Fruit fly (Drosophila melanogaster) whole organism, adult: Measurements from ENCODE around the gene CG31358.

Source experiments
- CG11617 ChIP-seq: fragments of 200-800 bp; sonication (Bioruptor generic); optimal IDR thresholded peaks from 2 replicates; lab custom pipeline; 2017; ENCODE audit warnings: mild to moderate bottlenecking, missing biosample characterization, missing genetic modification reagents, missing genetic modification characterization
- CG12768 ChIP-seq: fragments of 200-800 bp; sonication (Bioruptor generic); optimal IDR thresholded peaks from 2 replicates; lab custom pipeline; 2017; ENCODE audit warnings: missing biosample characterization, missing genetic modification characterization, mild to moderate bottlenecking, moderate library complexity, missing genetic modification reagents
- CG14711 ChIP-seq: fragments of 200-800 bp; sonication (Bioruptor generic); optimal IDR thresholded peaks from 2 replicates; lab custom pipeline; 2018; ENCODE audit warnings: missing biosample characterization, mild to moderate bottlenecking, missing genetic modification characterization, moderate library complexity
- CG1620 ChIP-seq: fragments of 200-800 bp; sonication (Bioruptor generic); optimal IDR thresholded peaks from 2 replicates; lab custom pipeline; 2016; ENCODE audit warnings: missing biosample characterization, missing genetic modification characterization
- CG33017 ChIP-seq: fragments of 200-800 bp; sonication (Bioruptor generic); optimal IDR thresholded peaks from 2 replicates; lab custom pipeline; 2018; ENCODE audit warnings: missing biosample characterization, mild to moderate bottlenecking, missing genetic modification characterization, moderate library complexity
- CG5204 ChIP-seq: fragments of 200-800 bp; sonication (Bioruptor generic); optimal IDR thresholded peaks from 2 replicates; lab custom pipeline; 2016; ENCODE audit warnings: missing biosample characterization, missing genetic modification characterization
- CG7045 ChIP-seq: fragments of 200-800 bp; sonication (Bioruptor generic); optimal IDR thresholded peaks from 2 replicates; lab custom pipeline; 2017; ENCODE audit warnings: missing biosample characterization, mild to moderate bottlenecking, missing genetic modification characterization
- CG7101 ChIP-seq: fragments of 200-800 bp; sonication (Bioruptor generic); optimal IDR thresholded peaks from 2 replicates; lab custom pipeline; 2018; ENCODE audit warnings: missing biosample characterization, mild to moderate bottlenecking, missing genetic modification characterization, moderate library complexity
- Clk ChIP-seq: fragments of 200-800 bp; sonication (Bioruptor generic); optimal IDR thresholded peaks from 2 replicates; lab custom pipeline; 2017; ENCODE audit warnings: missing biosample characterization, missing genetic modification characterization
- Crg-1 ChIP-seq: fragments of 200-800 bp; sonication (Bioruptor generic); optimal IDR thresholded peaks from 2 replicates; lab custom pipeline; 2016; ENCODE audit warnings: missing biosample characterization, missing genetic modification characterization
- Hr96 ChIP-seq: fragments of 200-800 bp; sonication (Bioruptor generic); optimal IDR thresholded peaks from 2 replicates; lab custom pipeline; 2016; ENCODE audit warnings: missing biosample characterization, missing genetic modification characterization
- Mnt ChIP-seq: fragments of 200-800 bp; sonication (Bioruptor generic); optimal IDR thresholded peaks from 2 replicates; lab custom pipeline; 2016; ENCODE audit warnings: missing biosample characterization, mild to moderate bottlenecking, missing genetic modification characterization
- bab1 ChIP-seq: fragments of 200-800 bp; sonication (Bioruptor generic); optimal IDR thresholded peaks from 3 replicates; lab custom pipeline; 2019; ENCODE audit warnings: missing biosample characterization, mild to moderate bottlenecking, missing genetic modification characterization, moderate library complexity
- cic ChIP-seq: fragments of 200-800 bp; sonication (Bioruptor generic); optimal IDR thresholded peaks from 2 replicates; lab custom pipeline; 2017; ENCODE audit warnings: missing biosample characterization, mild to moderate bottlenecking, missing genetic modification characterization, moderate library complexity
- cnc ChIP-seq, 2 experiments: fragments of >200 bp; optimal IDR thresholded peaks; 2 replicates each; lab custom pipeline; 2017
- kay ChIP-seq: fragments of 200-800 bp; sonication (Bioruptor generic); peaks from one replicate; lab custom pipeline; 2016; ENCODE audit warnings: missing biosample characterization, missing genetic modification characterization, borderline replicate concordance
- ovo ChIP-seq: fragments of 200-800 bp; sonication (Bioruptor generic); optimal IDR thresholded peaks from 2 replicates; lab custom pipeline; 2016; ENCODE audit warnings: missing biosample characterization, missing genetic modification characterization
- pad ChIP-seq: fragments of 200-800 bp; sonication (Bioruptor generic); optimal IDR thresholded peaks from 3 replicates; lab custom pipeline; 2017; ENCODE audit warnings: missing biosample characterization, missing genetic modification characterization, mild to moderate bottlenecking, moderate library complexity, missing genetic modification reagents
- tj ChIP-seq: fragments of 200-800 bp; sonication (Bioruptor generic); optimal IDR thresholded peaks from 3 replicates; lab custom pipeline; 2017; ENCODE audit warnings: missing biosample characterization, mild to moderate bottlenecking, missing genetic modification characterization, moderate library complexity
- toe ChIP-seq: fragments of 200-800 bp; sonication (Bioruptor generic); optimal IDR thresholded peaks from 2 replicates; lab custom pipeline; 2016; ENCODE audit warnings: missing biosample characterization, missing genetic modification characterization

CG31358 gene

dm6 chr3R:12031657-12032056 lies at the start of gene CG31358, which contains the start of the genes CG42504 and CG42505:
TSS of gene CG31358 (minus strand) at chr3R:12031757.
TSS of gene CG42504 (minus strand) at chr3R:12031757.
TSS of gene CG42505 (minus strand) at chr3R:12031757.
- no peak for TF ChIP-seq Clk
- TF ChIP-seq CG5204 (GFP tag; lab: Kevin White, UChicago), result no peak

- no peak for TF ChIP-seq cic (GFP tag; lab: Kevin White, UChicago)
- TF ChIP-seq CG14711 (tag; lab: Kevin White, UChicago), result no peak
- no peak for TF ChIP-seq Mnt (GFP tag; lab: Kevin White, UChicago)
- no peak for TF ChIP-seq pad (GFP tag; lab: Kevin White, UChicago)
- TF ChIP-seq Hr96 (GFP tag; lab: Kevin White, UChicago), result no peak
- TF ChIP-seq Crg-1 (GFP tag; lab: Kevin White, UChicago), result no peak
- TF ChIP-seq CG1620, result no peak
- no peak for TF ChIP-seq CG7101 (tag; lab: Kevin White, UChicago)
- TF ChIP-seq tj (GFP tag; lab: Kevin White, UChicago), result no peak
- no peak for TF ChIP-seq CG11617 (GFP tag; lab: Kevin White, UChicago)
Measured at dm6 chr3R:12080370-12080968, 48.9 kb upstream of the CG31358 start.

dm6 chr3R:12078961-12079360 lies 47.4 kb upstream of the CG31358 start:
- peak; percentile 69 for TF ChIP-seq CG7101 (tag; lab: Kevin White, UChicago)
- TF ChIP-seq Crg-1 (GFP tag; lab: Kevin White, UChicago), result no peak
- no peak for TF ChIP-seq CG1620
- TF ChIP-seq cic (GFP tag; lab: Kevin White, UChicago), result no peak
- peak; percentile 31 for TF ChIP-seq kay (GFP tag; lab: Kevin White, UChicago)
- no peak for TF ChIP-seq ovo (GFP tag; lab: Kevin White, UChicago)
- no peak for TF ChIP-seq Hr96 (GFP tag; lab: Kevin White, UChicago)
- peak; percentile 71 for TF ChIP-seq CG14711 (tag; lab: Kevin White, UChicago)
- no peak for TF ChIP-seq cnc (optimal IDR thresholded peaks at IDR 0.05; lab: Kevin White, UChicago)
- TF ChIP-seq Clk, result peak; percentile 66
- no peak for TF ChIP-seq Mnt (GFP tag; lab: Kevin White, UChicago)
- peak; percentile 64 for TF ChIP-seq CG12768 (GFP tag; lab: Kevin White, UChicago)
- peak; percentile 18 for TF ChIP-seq pad (GFP tag; lab: Kevin White, UChicago)
- peak; percentile 15 for TF ChIP-seq CG11617 (GFP tag; lab: Kevin White, UChicago)
- peak; percentile 11 for TF ChIP-seq toe
- TF ChIP-seq CG5204 (GFP tag; lab: Kevin White, UChicago), result peak; percentile 23
- peak; percentile 78 for TF ChIP-seq CG7045
- no peak for TF ChIP-seq tj (GFP tag; lab: Kevin White, UChicago)
- TF ChIP-seq bab1 (GFP tag; lab: Kevin White, UChicago), result no peak
- peak; percentile 84 for TF ChIP-seq CG33017

- TF ChIP-seq cic (GFP tag; lab: Kevin White, UChicago) (no peak), toe (no peak), bab1 (GFP tag; lab: Kevin White, UChicago) (no peak), CG7101 (tag; lab: Kevin White, UChicago) (no peak), ovo (GFP tag; lab: Kevin White, UChicago) (no peak), pad (GFP tag; lab: Kevin White, UChicago) (no peak), CG5204 (GFP tag; lab: Kevin White, UChicago) (no peak), CG7045 (no peak), CG1620 (no peak)
Measured at dm6 chr3R:12062844-12063243, 31.3 kb upstream of the CG31358 start, which contains the start of gene CG14740. TSS of gene CG14740 (minus strand) at chr3R:12062944.

- TF ChIP-seq CG5204 (GFP tag; lab: Kevin White, UChicago) (no peak), CG7045 (no peak), cnc (optimal IDR thresholded peaks at IDR 0.05; lab: Kevin White, UChicago) (no peak), CG12768 (GFP tag; lab: Kevin White, UChicago) (no peak), Hr96 (GFP tag; lab: Kevin White, UChicago) (no peak), Crg-1 (GFP tag; lab: Kevin White, UChicago) (no peak), cic (GFP tag; lab: Kevin White, UChicago) (no peak), kay (GFP tag; lab: Kevin White, UChicago) (no peak), CG1620 (no peak), Mnt (GFP tag; lab: Kevin White, UChicago) (no peak), tj (GFP tag; lab: Kevin White, UChicago) (no peak), bab1 (GFP tag; lab: Kevin White, UChicago) (no peak)
Measured at dm6 chr3R:12049113-12049512, 17.6 kb upstream of the CG31358 start, which contains the start of gene CG14739. TSS of gene CG14739 (minus strand) at chr3R:12049213.

- no peak for TF ChIP-seq CG7101 (tag; lab: Kevin White, UChicago)
- no peak for TF ChIP-seq kay (GFP tag; lab: Kevin White, UChicago)
- no peak for TF ChIP-seq CG14711 (tag; lab: Kevin White, UChicago)
- TF ChIP-seq CG33017, result no peak
- TF ChIP-seq bab1 (GFP tag; lab: Kevin White, UChicago), result no peak
- no peak for TF ChIP-seq CG5204 (GFP tag; lab: Kevin White, UChicago)
- no peak for TF ChIP-seq Hr96 (GFP tag; lab: Kevin White, UChicago)
- no peak for TF ChIP-seq cic (GFP tag; lab: Kevin White, UChicago)
- TF ChIP-seq Mnt (GFP tag; lab: Kevin White, UChicago), result no peak
Measured at dm6 chr3R:12040228-12040627, 8.7 kb upstream of the CG31358 start, which contains the start of gene CG14736. TSS of gene CG14736 (plus strand) at chr3R:12040528.
